Worm (Caenorhabditis elegans): Measurements from ENCODE around the gene C28D4.8.

DNA sequence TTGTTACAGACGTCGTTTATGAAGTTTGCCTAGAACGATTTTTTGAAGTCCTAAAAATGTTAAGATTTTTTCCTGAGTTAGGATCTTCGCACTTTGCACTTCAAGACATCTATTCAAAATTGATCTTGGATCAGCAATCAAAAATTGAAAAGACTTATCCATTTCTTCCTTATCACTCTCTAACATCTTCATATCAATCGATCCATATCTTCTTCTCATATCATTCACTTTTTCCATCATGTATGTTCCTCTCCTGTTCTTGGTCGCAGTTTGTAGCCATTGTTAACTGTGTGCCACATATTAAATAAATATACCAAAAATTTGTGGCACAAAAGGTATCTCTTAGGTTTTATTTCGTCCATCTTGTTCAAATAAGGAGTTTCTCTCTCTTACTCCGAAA is 7.5 kb upstream of the C28D4.8 start:
- TF ChIP-seq mdl-1 (tag; optimal IDR thresholded peaks at IDR 0.05) (no peak), tbx-2 (tag; optimal IDR thresholded peaks at IDR 0.05) (no peak), ceh-82 (tag; optimal IDR thresholded peaks at IDR 0.05) (no peak), sptf-1 (tag; optimal IDR thresholded peaks at IDR 0.05) (no peak), elt-3 (tag; optimal IDR thresholded peaks at IDR 0.05) (peak in 4 of 6 experiments; percentile 37 to 50 (median 44))
